Fruit fly (Drosophila melanogaster) whole organism, embryonic: ENCODE results near the gene CG14866.

Experiments
- Aef1 ChIP-seq: fragments of 200-800 bp; sonication (Bioruptor generic); IDR thresholded peaks from 3 replicates; pipeline ENCODE4 v1.3.6; 2022; ENCODE audit warnings: missing biosample characterization, missing genetic modification characterization
- Atf3 ChIP-seq: fragments of 200-800 bp; sonication (Bioruptor generic); optimal IDR thresholded peaks from 3 replicates; lab custom pipeline; 2016; ENCODE audit warnings: missing biosample characterization, missing genetic modification characterization
- Awh ChIP-seq: fragments of 200-800 bp; sonication (Bioruptor generic); IDR thresholded peaks from 2 replicates; pipeline ENCODE4, ENCODE4 v1.3.6; 2022; ENCODE audit warnings: missing biosample characterization, missing genetic modification characterization
- CG10147 ChIP-seq: fragments of 200-800 bp; sonication (Bioruptor generic); optimal IDR thresholded peaks from 2 replicates; lab custom pipeline; 2019; ENCODE audit warnings: missing biosample characterization, mild to moderate bottlenecking, missing genetic modification characterization, moderate library complexity
- CG12659 ChIP-seq: fragments of 200-800 bp; sonication (Bioruptor generic); optimal IDR thresholded peaks from 3 replicates; lab custom pipeline; 2017; ENCODE audit warnings: mild to moderate bottlenecking, missing biosample characterization, missing genetic modification reagents, missing genetic modification characterization
- CG13287 ChIP-seq: fragments of 200-800 bp; sonication (Bioruptor generic); IDR thresholded peaks from 2 replicates; pipeline ENCODE4 v1.3.6; 2022; ENCODE audit warnings: missing biosample characterization, missing genetic modification characterization; ENCODE audit not compliant: partially characterized antibody
- CG13296 ChIP-seq: fragments of 200-800 bp; sonication (Bioruptor generic); optimal IDR thresholded peaks from 3 replicates; lab custom pipeline; 2018; ENCODE audit warnings: missing biosample characterization, mild to moderate bottlenecking, missing genetic modification characterization
- CG13624 ChIP-seq: fragments of 200-800 bp; sonication (Bioruptor generic); optimal IDR thresholded peaks from 2 replicates; lab custom pipeline; 2016; ENCODE audit warnings: missing biosample characterization, missing genetic modification characterization
- CG1529 ChIP-seq: fragments of 200-800 bp; sonication (Bioruptor generic); optimal IDR thresholded peaks from 3 replicates; lab custom pipeline; 2018; ENCODE audit warnings: missing biosample characterization, missing genetic modification characterization
- CG15601 ChIP-seq: fragments of 200-800 bp; sonication (Bioruptor generic); optimal IDR thresholded peaks from 3 replicates; lab custom pipeline; 2019; ENCODE audit warnings: missing biosample characterization, mild to moderate bottlenecking, missing genetic modification characterization, moderate library complexity
- CG18476 ChIP-seq: fragments of 200-800 bp; sonication (Bioruptor generic); optimal IDR thresholded peaks from 2 replicates; lab custom pipeline; 2016; ENCODE audit warnings: missing biosample characterization, mild to moderate bottlenecking, missing genetic modification characterization
- CG2129 ChIP-seq: fragments of 200-800 bp; sonication (Bioruptor generic); IDR thresholded peaks from 2 replicates; pipeline ENCODE4 v1.3.6; 2022; ENCODE audit warnings: missing biosample characterization, missing genetic modification characterization; ENCODE audit not compliant: partially characterized antibody
- CG2199 ChIP-seq: fragments of 200-800 bp; sonication (Bioruptor generic); IDR thresholded peaks from 3 replicates; pipeline ENCODE4 v1.3.6; 2022; ENCODE audit warnings: missing biosample characterization, missing genetic modification characterization
- CG32532 ChIP-seq: fragments of 200-800 bp; sonication (Bioruptor generic); IDR thresholded peaks from 2 replicates; pipeline ENCODE4 v1.3.6; 2022; ENCODE audit warnings: missing biosample characterization, missing genetic modification characterization
- CG33213 ChIP-seq: fragments of 200-800 bp; sonication (Bioruptor generic); optimal IDR thresholded peaks from 3 replicates; lab custom pipeline; 2016; ENCODE audit warnings: missing biosample characterization, missing genetic modification characterization
- CG4360 ChIP-seq: fragments of 200-800 bp; sonication (Bioruptor generic); IDR thresholded peaks from 2 replicates; pipeline ENCODE4 v1.3.6; 2022; ENCODE audit warnings: missing biosample characterization, missing genetic modification characterization
- CG4730 ChIP-seq: fragments of 200-800 bp; sonication (Bioruptor generic); IDR thresholded peaks from 2 replicates; pipeline ENCODE4 v1.3.6; 2022; ENCODE audit warnings: missing biosample characterization, missing genetic modification characterization
- CG4854 ChIP-seq: fragments of 200-800 bp; sonication (Bioruptor generic); optimal IDR thresholded peaks from 2 replicates; lab custom pipeline; 2016; ENCODE audit warnings: missing biosample characterization, missing genetic modification characterization, inconsistent platforms
- CG6689 ChIP-seq: fragments of 200-800 bp; sonication (Bioruptor generic); IDR thresholded peaks from 2 replicates; pipeline ENCODE4 v1.3.6; 2022; ENCODE audit warnings: missing biosample characterization, missing genetic modification characterization
- CG7372 ChIP-seq: fragments of 200-800 bp; sonication (Bioruptor generic); IDR thresholded peaks from 2 replicates; pipeline ENCODE4 v1.3.6; 2022; ENCODE audit warnings: missing biosample characterization, missing genetic modification characterization
- CG8944 ChIP-seq: fragments of 200-800 bp; sonication (Bioruptor generic); optimal IDR thresholded peaks from 3 replicates; lab custom pipeline; 2016; ENCODE audit warnings: missing biosample characterization, missing genetic modification characterization
- CG9727 ChIP-seq: fragments of 200-800 bp; sonication (Bioruptor generic); optimal IDR thresholded peaks from 3 replicates; lab custom pipeline; 2017; ENCODE audit warnings: missing biosample characterization, mild to moderate bottlenecking, missing genetic modification characterization
- CG9817 ChIP-seq: fragments of 200-800 bp; sonication (Bioruptor generic); optimal IDR thresholded peaks from 2 replicates; lab custom pipeline; 2018; ENCODE audit warnings: missing biosample characterization, mild to moderate bottlenecking, missing genetic modification characterization, moderate library complexity
- Hsf ChIP-seq: fragments of 200-800 bp; sonication (Bioruptor generic); optimal IDR thresholded peaks from 3 replicates; lab custom pipeline; 2016; ENCODE audit warnings: missing biosample characterization, missing genetic modification characterization
- Lpt ChIP-seq: fragments of >200 bp; optimal IDR thresholded peaks from 2 replicates; lab custom pipeline; 2018; ENCODE audit warnings: missing biosample characterization, missing genetic modification characterization
- NC2α ChIP-seq: fragments of 200-800 bp; sonication (Bioruptor generic); optimal IDR thresholded peaks from 2 replicates; lab custom pipeline; 2016; ENCODE audit warnings: missing biosample characterization, missing genetic modification characterization
- Nf-YA ChIP-seq: fragments of 200-800 bp; sonication (Bioruptor generic); IDR thresholded peaks from 2 replicates; pipeline ENCODE4 v1.3.6; 2022; ENCODE audit warnings: missing biosample characterization, missing genetic modification characterization
- Nf-YB ChIP-seq: fragments of 200-800 bp; sonication (Bioruptor generic); optimal IDR thresholded peaks from 3 replicates; lab custom pipeline; 2019; ENCODE audit warnings: missing biosample characterization, mild to moderate bottlenecking, missing genetic modification characterization, moderate library complexity
- Opbp ChIP-seq: fragments of 200-800 bp; sonication (Bioruptor generic); IDR thresholded peaks from 3 replicates; pipeline ENCODE4 v1.3.6; 2022; ENCODE audit warnings: missing biosample characterization, missing genetic modification characterization; ENCODE audit not compliant: partially characterized antibody
- PHDP ChIP-seq: fragments of 200-800 bp; sonication (Bioruptor generic); optimal IDR thresholded peaks from 3 replicates; lab custom pipeline; 2018; ENCODE audit warnings: missing biosample characterization, mild to moderate bottlenecking, missing genetic modification characterization, moderate library complexity
- Ptx1 ChIP-seq: fragments of 200-800 bp; sonication (Bioruptor generic); IDR thresholded peaks from 2 replicates; pipeline ENCODE4 v1.3.6; 2022; ENCODE audit warnings: missing biosample characterization, missing genetic modification characterization
- Sox100B ChIP-seq: fragments of 200-800 bp; sonication (Bioruptor generic); optimal IDR thresholded peaks from 3 replicates; lab custom pipeline; 2018; ENCODE audit warnings: missing biosample characterization, mild to moderate bottlenecking, missing genetic modification characterization
- ci ChIP-seq: fragments of 200-800 bp; sonication (Bioruptor generic); IDR thresholded peaks from 3 replicates; pipeline ENCODE4 v1.3.6; 2022; ENCODE audit warnings: missing biosample characterization, missing genetic modification characterization
- dati ChIP-seq: fragments of 200-800 bp; sonication (Bioruptor generic); IDR thresholded peaks from 2 replicates; pipeline ENCODE4 v1.3.6; 2022; ENCODE audit warnings: missing biosample characterization, missing genetic modification characterization
- eve ChIP-seq, 2 experiments: fragments of >200 bp; optimal IDR thresholded peaks; 2 replicates each; lab custom pipeline; 2017; ENCODE audit warnings: missing biosample characterization in 2 of 2, missing genetic modification characterization in 2 of 2
- eyg ChIP-seq: fragments of 200-800 bp; sonication (Bioruptor generic); optimal IDR thresholded peaks from 3 replicates; lab custom pipeline; 2016; ENCODE audit warnings: missing biosample characterization, missing genetic modification characterization
- gfzf ChIP-seq: fragments of 200-800 bp; sonication (Bioruptor generic); optimal IDR thresholded peaks from 2 replicates; lab custom pipeline; 2016; ENCODE audit warnings: missing biosample characterization, mild to moderate bottlenecking, missing genetic modification characterization, moderate library complexity
- gro ChIP-seq: fragments of 200-800 bp; sonication (Bioruptor generic); optimal IDR thresholded peaks from 2 replicates; lab custom pipeline; 2016; ENCODE audit warnings: missing biosample characterization, missing genetic modification characterization
- hbn ChIP-seq: fragments of 200-800 bp; sonication (Bioruptor generic); IDR thresholded peaks from 2 replicates; pipeline ENCODE4 v1.3.6; 2022; ENCODE audit warnings: missing biosample characterization, missing genetic modification characterization; ENCODE audit not compliant: partially characterized antibody
- her ChIP-seq: fragments of 200-800 bp; sonication (Bioruptor generic); optimal IDR thresholded peaks from 2 replicates; lab custom pipeline; 2016; ENCODE audit warnings: missing biosample characterization, missing genetic modification characterization
- jing ChIP-seq: fragments of 200-800 bp; sonication (Bioruptor generic); optimal IDR thresholded peaks from 2 replicates; lab custom pipeline; 2018; ENCODE audit warnings: missing biosample characterization, mild to moderate bottlenecking, missing genetic modification characterization
- lmd ChIP-seq: fragments of 200-800 bp; sonication (Bioruptor generic); IDR thresholded peaks from 2 replicates; pipeline ENCODE4 v1.3.6; 2022; ENCODE audit warnings: missing biosample characterization, missing genetic modification characterization
- luna ChIP-seq: fragments of 200-800 bp; sonication (Bioruptor generic); optimal IDR thresholded peaks from 2 replicates; lab custom pipeline; 2016; ENCODE audit warnings: missing biosample characterization, missing genetic modification characterization
- odd ChIP-seq: fragments of 200-800 bp; sonication (Bioruptor generic); optimal IDR thresholded peaks from 2 replicates; lab custom pipeline; 2017; ENCODE audit warnings: missing biosample characterization, mild to moderate bottlenecking, missing genetic modification characterization
- org-1 ChIP-seq: fragments of 200-800 bp; sonication (Bioruptor generic); optimal IDR thresholded peaks from 2 replicates; lab custom pipeline; 2017; ENCODE audit warnings: missing biosample characterization, missing genetic modification characterization
- salm ChIP-seq: fragments of 200-800 bp; sonication (Bioruptor generic); optimal IDR thresholded peaks from 2 replicates; lab custom pipeline; 2018; ENCODE audit warnings: missing biosample characterization, mild to moderate bottlenecking, missing genetic modification characterization
- tap ChIP-seq: fragments of 200-800 bp; optimal IDR thresholded peaks from 3 replicates; lab custom pipeline; 2019; ENCODE audit warnings: missing biosample characterization, mild to moderate bottlenecking, missing genetic modification characterization, moderate library complexity
- tgo ChIP-seq: fragments of 200-800 bp; sonication (Bioruptor generic); IDR thresholded peaks from 3 replicates; pipeline ENCODE4 v1.3.6; 2022; ENCODE audit warnings: missing biosample characterization, missing genetic modification characterization
- usp ChIP-seq: fragments of >200 bp; optimal IDR thresholded peaks from 2 replicates; lab custom pipeline; 2017; ENCODE audit warnings: missing biosample characterization, missing genetic modification characterization

CG14866 gene

DNA sequence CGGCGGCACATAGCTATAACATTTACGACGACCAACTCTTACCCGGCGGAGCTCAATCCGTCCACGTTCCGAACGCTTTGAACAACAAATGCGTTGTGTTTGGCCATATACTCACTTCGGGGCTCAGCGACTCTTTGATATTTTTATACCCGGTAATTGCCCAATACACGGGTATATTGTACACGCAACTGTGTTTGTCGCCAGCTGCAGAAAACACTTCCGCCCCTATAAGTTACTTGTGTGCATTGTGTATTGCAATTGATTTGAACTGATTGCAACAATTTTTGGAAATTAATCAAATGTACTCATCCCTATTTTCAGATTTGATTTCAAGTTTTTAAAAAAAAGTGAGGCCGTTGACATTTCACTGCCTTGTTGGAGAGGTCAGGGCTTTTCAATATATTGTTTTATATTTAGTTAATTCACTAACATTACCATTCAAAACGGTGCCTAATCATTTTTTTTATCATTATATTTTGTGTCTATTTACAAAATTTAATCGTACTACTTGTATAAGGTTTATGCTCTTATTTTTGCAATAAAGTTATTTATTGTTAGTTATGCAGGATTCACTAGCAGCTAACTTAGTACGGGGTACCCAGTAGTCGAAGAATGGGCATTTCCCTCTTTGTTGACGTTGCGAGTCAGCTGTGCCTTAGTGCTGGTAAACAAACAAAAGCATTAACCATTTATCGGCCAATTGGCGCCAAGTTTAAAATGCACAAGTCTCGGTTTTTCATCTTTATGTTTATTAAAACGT, 26.8 kb downstream of the CG14866 start, which contains the start of gene Nagk (continued):
- peak; percentile 52 for TF ChIP-seq CG4854 (GFP tag; lab: Kevin White, UChicago)
- no peak for TF ChIP-seq eyg
- TF ChIP-seq CG13624 = peak; percentile 67
- peak; percentile 54 for TF ChIP-seq CG32532 (GFP tag; lab: Robert Waterston, UW)
- TF ChIP-seq Ptx1 = 0 out of 2 replicates have a peak, but pooled peaks have one; percentile 39
- peak; percentile 39 for TF ChIP-seq salm
- TF ChIP-seq CG4730 (GFP tag; lab: Robert Waterston, UW) = no peak
- TF ChIP-seq Sox100B (GFP tag; lab: Kevin White, UChicago) = no peak
- peak; percentile 29 for TF ChIP-seq CG33213 (GFP tag; lab: Kevin White, UChicago)
- TF ChIP-seq CG2129 (GFP tag; lab: Robert Waterston, UW) = no peak
- peak; percentile 14 for TF ChIP-seq CG15601
- peak; percentile 59; the same call in 1 of the 3 replicates for TF ChIP-seq Opbp
- no peak for TF ChIP-seq Nf-YA (GFP tag; lab: Robert Waterston, UW)
- TF ChIP-seq CG9817 (tag; lab: Kevin White, UChicago) = peak; percentile 47
- TF ChIP-seq lmd (GFP tag; lab: Robert Waterston, UW) = 0 out of 2 replicates have a peak, but pooled peaks have one; percentile 18
- no peak for TF ChIP-seq NC2α (GFP tag; lab: Kevin White, UChicago)
- peak; percentile 84 for TF ChIP-seq CG9727 (GFP tag; lab: Kevin White, UChicago)
- peak; percentile 40 for TF ChIP-seq her (GFP tag; lab: Kevin White, UChicago)
- TF ChIP-seq Aef1 (GFP tag; lab: Robert Waterston, UW) = peak; percentile 11; the same call in 1 of the 3 replicates
- TF ChIP-seq Lpt (GFP tag; lab: Kevin White, UChicago) = no peak
- TF ChIP-seq hbn (GFP tag; lab: Robert Waterston, UW) = no peak
- no peak for TF ChIP-seq luna (GFP tag; lab: Kevin White, UChicago)
- peak; percentile 50 for TF ChIP-seq CG10147 (GFP tag; lab: Kevin White, UChicago)
- 0 out of 3 replicates have a peak, but pooled peaks have one; percentile 50 for TF ChIP-seq CG2199
- peak; percentile 40 for TF ChIP-seq CG13296
- TF ChIP-seq Awh (GFP tag; lab: Robert Waterston, UW) = peak; percentile 60; the same call in 1 of the 2 replicates
- TF ChIP-seq gro (GFP tag; lab: Kevin White, UChicago) = peak; percentile 60
- TF ChIP-seq Nf-YB (GFP tag; lab: Kevin White, UChicago) = peak; percentile 46
- TF ChIP-seq usp (GFP tag; lab: Kevin White, UChicago) = no peak
- TF ChIP-seq tgo (GFP tag; lab: Robert Waterston, UW) = no peak
- no peak for TF ChIP-seq CG7372
- TF ChIP-seq CG8944 (GFP tag; lab: Kevin White, UChicago) = peak; percentile 35
- peak; percentile 45; the same call in 1 of the 2 replicates for TF ChIP-seq CG6689 (GFP tag; lab: Robert Waterston, UW)
- peak; percentile 36; the same call in 1 of the 2 replicates for TF ChIP-seq CG13287 (GFP tag; lab: Robert Waterston, UW)
- no peak for TF ChIP-seq jing (GFP tag; lab: Kevin White, UChicago)
- peak; percentile 66 for TF ChIP-seq CG12659 (GFP tag; lab: Kevin White, UChicago)
- peak; percentile 6 for TF ChIP-seq Atf3
- peak; percentile 80 for TF ChIP-seq CG18476 (GFP tag; lab: Kevin White, UChicago)
- TF ChIP-seq tap (tag; lab: Kevin White, UChicago) = no peak
- no peak for TF ChIP-seq gfzf (GFP tag; lab: Kevin White, UChicago)
- TF ChIP-seq org-1 (GFP tag; lab: Kevin White, UChicago) = peak; percentile 27
- peak; percentile 67 for TF ChIP-seq Hsf (GFP tag; lab: Kevin White, UChicago)
- no peak for TF ChIP-seq eve (GFP tag; optimal IDR thresholded peaks at IDR 0.05; lab: Kevin White, UChicago)
- 0 out of 2 replicates have a peak, but pooled peaks have one; percentile 5 for TF ChIP-seq dati (GFP tag; lab: Robert Waterston, UW)
- peak; percentile 71 for TF ChIP-seq ci
- TF ChIP-seq CG1529 (GFP tag; lab: Kevin White, UChicago) = peak; percentile 47
- TF ChIP-seq CG4360 (GFP tag; lab: Robert Waterston, UW) = no peak
- TF ChIP-seq PHDP (tag; lab: Kevin White, UChicago) = peak; percentile 48
- peak; percentile 68 for TF ChIP-seq odd (GFP tag; lab: Kevin White, UChicago)
